Worm (Caenorhabditis elegans) whole organism, young adult: ENCODE results near the gene T26E4.2.
"Not testable (repeated sequence)": the region's sequence is repeated elsewhere in the genome, so short reads cannot be mapped to it uniquely, and the experiment has no call there.

ENCODE experiments used
- B0261.1 ChIP-seq: sonication (generic microtip); optimal IDR thresholded peaks from 2 replicates; lab custom pipeline; 2016; ENCODE audit warnings: mild to moderate bottlenecking, missing genetic modification characterization, moderate library complexity, missing compliant biosample characterization
- bed-2 ChIP-seq: fragments of 200-800 bp; sonication (Bioruptor generic); IDR thresholded peaks from 2 replicates; pipeline ENCODE4 v1.3.6; 2022; ENCODE audit warnings: missing genetic modification reagents, missing genetic modification characterization, missing compliant biosample characterization
- nhr-80 ChIP-seq: sonication (generic microtip); optimal IDR thresholded peaks from 2 replicates; lab custom pipeline; 2016; ENCODE audit warnings: missing genetic modification characterization, missing compliant biosample characterization
- ztf-28 ChIP-seq: fragments of 200-800 bp; sonication (Bioruptor generic); IDR thresholded peaks from 2 replicates; pipeline ENCODE4 v1.3.6; 2022; ENCODE audit warnings: missing genetic modification reagents, missing genetic modification characterization, missing compliant biosample characterization

ce11 chrV:15754731-15755130, 26.5 kb upstream of the T26E4.2 start, which contains the start of gene str-8:
- not testable (repeated sequence) for TF ChIP-seq B0261.1 (tag; lab: Kevin White, UChicago); nhr-80; ztf-28 (GFP tag; lab: Robert Waterston, UW); bed-2 (GFP tag; lab: Robert Waterston, UW)
